Fruit fly (Drosophila melanogaster): ENCODE data around the gene Coprox.

Coprox gene

dm6 chr2L:6922091-6922753 lies 42.0 kb upstream of the Coprox start (continued):
- no peak for TF ChIP-seq unc-4 (GFP tag; IDR thresholded peaks at IDR 0.05; ENCODE audit: partially characterized antibody)
- TF ChIP-seq zfh2 (GFP tag; optimal IDR thresholded peaks at IDR 0.05) = peak; percentile 61
- TF ChIP-seq wek (GFP tag; optimal IDR thresholded peaks at IDR 0.05) = peak; percentile 9
- TF ChIP-seq sens-2 (GFP tag; IDR thresholded peaks at IDR 0.05) = no peak
- no peak for TF ChIP-seq Blimp-1 (GFP tag; optimal IDR thresholded peaks at IDR 0.05)
- TF ChIP-seq jigr1 (GFP tag; IDR thresholded peaks at IDR 0.05) = no peak
- TF ChIP-seq Gug (GFP tag; IDR thresholded peaks at IDR 0.05) = peak; percentile 58; the same call in 2 of the 4 replicates
- TF ChIP-seq mirr (GFP tag; optimal IDR thresholded peaks at IDR 0.05) = no peak
- TF ChIP-seq CG4854 (GFP tag; optimal IDR thresholded peaks at IDR 0.05) = peak; percentile 37
- no peak for TF ChIP-seq CG32772 (GFP tag; IDR thresholded peaks at IDR 0.05)
- TF ChIP-seq pb (GFP tag; optimal IDR thresholded peaks at IDR 0.05) = no peak
- no peak for TF ChIP-seq stwl (tag; optimal IDR thresholded peaks at IDR 0.05)
- TF ChIP-seq CG14441 (GFP tag; IDR thresholded peaks at IDR 0.05) = no peak
- no peak for TF ChIP-seq Hand (GFP tag; optimal IDR thresholded peaks at IDR 0.05)
- TF ChIP-seq CG11085 (GFP tag; IDR thresholded peaks at IDR 0.05) = no peak
- no peak for TF ChIP-seq Sry-β (GFP tag; optimal IDR thresholded peaks at IDR 0.05)
- TF ChIP-seq MESR4 (GFP tag; optimal IDR thresholded peaks at IDR 0.05) = no peak
- no peak for TF ChIP-seq CG11456 (GFP tag; IDR thresholded peaks at IDR 0.05)
- TF ChIP-seq CG10959 (GFP tag; IDR thresholded peaks at IDR 0.05) = no peak
- TF ChIP-seq CG17802 (tag; optimal IDR thresholded peaks at IDR 0.05) = no peak
- TF ChIP-seq sim (GFP tag; IDR thresholded peaks at IDR 0.05) = peak; percentile 70; the same call in 1 of the 2 replicates
- TF ChIP-seq otp (GFP tag; IDR thresholded peaks at IDR 0.05) = no peak; the same call in 2 of the 3 replicates
- TF ChIP-seq crc (GFP tag; optimal IDR thresholded peaks at IDR 0.05) = peak; percentile 79
- TF ChIP-seq CG1647 (GFP tag; optimal IDR thresholded peaks at IDR 0.05) = no peak
- peak; percentile 53 for TF ChIP-seq CG3163 (GFP tag; optimal IDR thresholded peaks at IDR 0.05)
- peak; percentile 76 for TF ChIP-seq lab (GFP tag; optimal IDR thresholded peaks at IDR 0.05)
- no peak for TF ChIP-seq CG11093 (GFP tag; IDR thresholded peaks at IDR 0.05)
- no peak; the same call in 1 of the 2 replicates for TF ChIP-seq sisA (GFP tag; IDR thresholded peaks at IDR 0.05)
- TF ChIP-seq sc (optimal IDR thresholded peaks at IDR 0.05) = no peak
- TF ChIP-seq sc (GFP tag; optimal IDR thresholded peaks at IDR 0.05) = peak; percentile 50
- no peak for TF ChIP-seq CG14965 (GFP tag; optimal IDR thresholded peaks at IDR 0.05; ENCODE audit: borderline replicate concordance)
- no peak for TF ChIP-seq CTCF (GFP tag; optimal IDR thresholded peaks at IDR 0.05)
- no peak for TF ChIP-seq CG6791 (GFP tag; IDR thresholded peaks at IDR 0.05; ENCODE audit: partially characterized antibody)
- peak; percentile 59; the same call in 1 of the 2 replicates for TF ChIP-seq CG11696 (GFP tag; IDR thresholded peaks at IDR 0.05)
- TF ChIP-seq maf-S (GFP tag; optimal IDR thresholded peaks at IDR 0.05) = peak; percentile 57
- TF ChIP-seq tna (GFP tag; IDR thresholded peaks at IDR 0.05; ENCODE audit: partially characterized antibody) = no peak
- peak; percentile 83 for TF ChIP-seq CG17359 (tag; optimal IDR thresholded peaks at IDR 0.05)
- TF ChIP-seq CG9609 (GFP tag; optimal IDR thresholded peaks at IDR 0.05) = peak; percentile 68
- peak; percentile 96 for TF ChIP-seq CG4360 (GFP tag; IDR thresholded peaks at IDR 0.05)
- TF ChIP-seq Ada2b (GFP tag; IDR thresholded peaks at IDR 0.05) = no peak
- peak; percentile 79 for TF ChIP-seq CG12391 (tag; optimal IDR thresholded peaks at IDR 0.05)
- TF ChIP-seq CG34422 (GFP tag; IDR thresholded peaks at IDR 0.05) = peak; percentile 74
- peak; percentile 33 for TF ChIP-seq CG18476 (GFP tag; optimal IDR thresholded peaks at IDR 0.05)
- no peak for TF ChIP-seq CG7963 (GFP tag; IDR thresholded peaks at IDR 0.05; ENCODE audit: partially characterized antibody)
- no peak for TF ChIP-seq vnd (GFP tag; IDR thresholded peaks at IDR 0.05; ENCODE audit: partially characterized antibody)
- peak; percentile 54 for TF ChIP-seq CG7786 (GFP tag; optimal IDR thresholded peaks at IDR 0.05)
- peak; percentile 57 for TF ChIP-seq CG1792 (GFP tag; optimal IDR thresholded peaks at IDR 0.05)
- TF ChIP-seq HLH54F (GFP tag; optimal IDR thresholded peaks at IDR 0.05) = peak; percentile 41
- peak; percentile 61 for TF ChIP-seq gcm (GFP tag; optimal IDR thresholded peaks at IDR 0.05)
- no peak for TF ChIP-seq CG9932 (GFP tag; IDR thresholded peaks at IDR 0.05)
- no peak for TF ChIP-seq CG13894 (tag; optimal IDR thresholded peaks at IDR 0.05)
